Worm (Caenorhabditis elegans) whole organism, L4 larva: ENCODE results near the gene vit-6.

Experiments
- F49E8.2 ChIP-seq: sonication (generic microtip); optimal IDR thresholded peaks from 2 replicates; lab custom pipeline; 2016; ENCODE audit warnings: missing compliant biosample characterization, mild to moderate bottlenecking, missing genetic modification characterization, borderline replicate concordance
- ama-1 ChIP-seq: fragments of 150-350 bp; optimal IDR thresholded peaks from 2 replicates; lab custom pipeline; 2014; ENCODE audit warnings: inconsistent platforms, mixed read lengths
- dpl-1 ChIP-seq: fragments of 150-350 bp; optimal IDR thresholded peaks from 2 replicates; lab custom pipeline; 2014; ENCODE audit warnings: missing biosample characterization, missing genetic modification reagents, missing genetic modification characterization
- dve-1 ChIP-seq: sonication (generic microtip); optimal IDR thresholded peaks from 2 replicates; lab custom pipeline; 2017; ENCODE audit warnings: antibody characterized with exemption, mild to moderate bottlenecking, missing genetic modification characterization, missing compliant biosample characterization; ENCODE audit not compliant: insufficient read depth
- fkh-10 ChIP-seq: fragments of 150-350 bp; optimal IDR thresholded peaks from 2 replicates; lab custom pipeline; 2014; ENCODE audit warnings: missing biosample characterization, missing genetic modification reagents, missing genetic modification characterization
- lin-13 ChIP-seq: fragments of 150-350 bp; optimal IDR thresholded peaks from 2 replicates; lab custom pipeline; 2014; ENCODE audit warnings: missing biosample characterization, missing genetic modification reagents, missing genetic modification characterization
- lsy-2 ChIP-seq, 2 experiments: fragments of 150-350 bp in 1 of 2; sonication (generic microtip) in 1 of 2; optimal IDR thresholded peaks; 2 replicates each; lab custom pipeline; 2014 to 2017; ENCODE audit warnings: missing biosample characterization in 2 of 2, missing genetic modification characterization in 2 of 2
- nhr-10 ChIP-seq: fragments of 150-350 bp; optimal IDR thresholded peaks from 2 replicates; lab custom pipeline; 2014; ENCODE audit warnings: missing biosample characterization, missing genetic modification characterization
- nhr-11 ChIP-seq: fragments of 150-350 bp; optimal IDR thresholded peaks from 2 replicates; lab custom pipeline; 2014; ENCODE audit warnings: missing biosample characterization, missing genetic modification characterization
- nhr-111 ChIP-seq: fragments of 200-800 bp; sonication (Bioruptor generic); optimal IDR thresholded peaks from 2 replicates; lab custom pipeline; 2018; ENCODE audit warnings: mild to moderate bottlenecking, missing genetic modification characterization, missing compliant biosample characterization
- pha-4 ChIP-seq, 2 experiments: fragments of 150-350 bp in 1 of 2; fragments of 200-800 bp in 1 of 2; sonication (Bioruptor generic) in 1 of 2; IDR thresholded peaks in 1 of 2; optimal IDR thresholded peaks in 1 of 2; 2 replicates each; pipeline versions ENCODE4 v1.3.6 to Lab custom; 2014 to 2022; ENCODE audit warnings: missing genetic modification characterization in 2 of 2, missing genetic modification reagents in 2 of 2, missing biosample characterization in 1 of 2, missing compliant biosample characterization in 1 of 2
- unc-39 ChIP-seq: sonication (generic microtip); optimal IDR thresholded peaks from 2 replicates; lab custom pipeline; 2017; ENCODE audit warnings: missing biosample characterization, missing genetic modification characterization
- unc-62 ChIP-seq, 3 experiments: fragments of 150-350 bp in 1 of 3; sonication (generic microtip); optimal IDR thresholded peaks in 2 of 3; peaks in 1 of 3; 1 replicate in 1 of 3; 2 replicates in 2 of 3; lab custom pipeline; 2014 to 2017; ENCODE audit warnings: missing biosample characterization in 3 of 3, missing genetic modification characterization in 3 of 3, missing genetic modification reagents in 3 of 3, missing genotype in 1 of 3

ce11 chrIV:8234088-8234496, 26.9 kb upstream of the vit-6 start:
- TF ChIP-seq lsy-2 (tag; optimal IDR thresholded peaks at IDR 0.05; lab: Kevin White, UChicago), result no peak
- no peak for TF ChIP-seq lin-13 (GFP tag; lab: Kevin White, UChicago)
- TF ChIP-seq nhr-11 (tag; lab: Kevin White, UChicago), result no peak
- no peak for TF ChIP-seq pha-4 (GFP tag; IDR thresholded peaks at IDR 0.05; lab: Robert Waterston, UW)
- TF ChIP-seq pha-4 (tag; optimal IDR thresholded peaks at IDR 0.05; lab: Kevin White, UChicago), result no peak
- no peak for TF ChIP-seq fkh-10 (GFP tag; lab: Kevin White, UChicago)
- TF ChIP-seq nhr-10 (tag; lab: Kevin White, UChicago), result peak; percentile 19
- no peak for TF ChIP-seq F49E8.2 (tag; lab: Kevin White, UChicago)
- TF ChIP-seq dpl-1 (GFP tag; lab: Kevin White, UChicago), result no peak
- no peak for TF ChIP-seq ama-1
- peak; percentile 25 for TF ChIP-seq dve-1
- TF ChIP-seq nhr-111 (GFP tag; lab: Kevin White, UChicago), result no peak
- no peak for TF ChIP-seq unc-62 (GFP tag; optimal IDR thresholded peaks at IDR 0.05 in 1 of 2; lab: Kevin White, UChicago)
- no peak for TF ChIP-seq unc-62 (tag; optimal IDR thresholded peaks at IDR 0.05; lab: Kevin White, UChicago)
- TF ChIP-seq unc-39 (tag; lab: Kevin White, UChicago), result no peak
